Worm (Caenorhabditis elegans) whole organism, midembryonic: Measurements from ENCODE around the gene F12A10.9.

Source experiments
- T22C8.4 ChIP-seq: fragments of 200-800 bp; sonication (Bioruptor generic); IDR thresholded peaks from 2 replicates; pipeline ENCODE4 v1.3.6; 2022; ENCODE audit warnings: missing genetic modification characterization, missing compliant biosample characterization
- cog-1 ChIP-seq: sonication (generic microtip); optimal IDR thresholded peaks from 2 replicates; lab custom pipeline; 2016; ENCODE audit warnings: missing genetic modification characterization, missing compliant biosample characterization
- flt-1 ChIP-seq: fragments of 200-800 bp; sonication (Bioruptor generic); IDR thresholded peaks from 2 replicates; pipeline ENCODE4 v1.3.6; 2022; ENCODE audit warnings: missing genetic modification characterization, missing compliant biosample characterization
- klf-2 ChIP-seq: fragments of 200-800 bp; sonication (Bioruptor generic); conservative IDR thresholded peaks from 2 replicates; pipeline ENCODE4 v1.3.6; 2022; ENCODE audit warnings: missing genetic modification reagents, missing genetic modification characterization, missing compliant biosample characterization
- med-1 ChIP-seq: sonication (generic microtip); optimal IDR thresholded peaks from 2 replicates; lab custom pipeline; 2017; ENCODE audit warnings: missing genetic modification characterization, mild to moderate bottlenecking, missing compliant biosample characterization, antibody characterized with exemption, missing genetic modification reagents; ENCODE audit not compliant: insufficient read depth
- ref-1 ChIP-seq: fragments of 200-800 bp; sonication (Bioruptor generic); conservative IDR thresholded peaks from 2 replicates; pipeline ENCODE4 v1.3.6; 2022; ENCODE audit warnings: missing genetic modification reagents, missing genetic modification characterization, missing compliant biosample characterization
- ztf-23 ChIP-seq: fragments of 200-800 bp; sonication (Bioruptor generic); IDR thresholded peaks from 2 replicates; pipeline ENCODE4 v1.3.6; 2022; ENCODE audit warnings: missing genetic modification reagents, missing genetic modification characterization, missing compliant biosample characterization
- ztf-29 ChIP-seq: fragments of 200-800 bp; sonication (Bioruptor generic); IDR thresholded peaks from 2 replicates; pipeline ENCODE4 v1.3.6; 2022; ENCODE audit warnings: missing genetic modification reagents, missing genetic modification characterization, missing compliant biosample characterization

- TF ChIP-seq flt-1 (GFP tag; lab: Robert Waterston, UW) (no peak), med-1 (no peak), ztf-23 (no peak), T22C8.4 (GFP tag; lab: Robert Waterston, UW) (no peak), klf-2 (GFP tag; lab: Robert Waterston, UW) (no peak), cog-1 (tag; lab: Kevin White, UChicago) (no peak), ref-1 (GFP tag; lab: Robert Waterston, UW) (no peak), ztf-29 (GFP tag; lab: Robert Waterston, UW) (no peak)
These were observed 39.0 kb downstream of the F12A10.9 start, which contains the start of gene C17C3.11 for ce11 chrII:5537524-5537923.
